Worm (Caenorhabditis elegans) whole organism, L4 larva: ENCODE results near the gene yif-1.
A peak's percentile ranks its signal among the peaks of the same experiment; 100 is the strongest.

Experiments used
- F10B5.3 ChIP-seq: sonication (generic microtip); optimal IDR thresholded peaks from 2 replicates; lab custom pipeline; 2016; ENCODE audit warnings: mild to moderate bottlenecking, missing genetic modification characterization, missing compliant biosample characterization
- F44E2.7 ChIP-seq: fragments of 200-800 bp; sonication (Bioruptor generic); IDR thresholded peaks from 2 replicates; pipeline ENCODE4 v2.1.2; 2022; ENCODE audit warnings: missing genetic modification characterization, missing compliant biosample characterization
- F49E8.2 ChIP-seq: sonication (generic microtip); optimal IDR thresholded peaks from 2 replicates; lab custom pipeline; 2016; ENCODE audit warnings: missing compliant biosample characterization, mild to moderate bottlenecking, missing genetic modification characterization, borderline replicate concordance
- R02D3.7 ChIP-seq: fragments of 150-350 bp; sonication (generic microtip); optimal IDR thresholded peaks from 3 replicates; lab custom pipeline; 2014; ENCODE audit warnings: missing biosample characterization, missing genetic modification characterization
- T20F7.1 ChIP-seq: fragments of 200-800 bp; sonication (Bioruptor generic); optimal IDR thresholded peaks from 2 replicates; lab custom pipeline; 2018; ENCODE audit warnings: mild to moderate bottlenecking, missing genetic modification characterization, missing compliant biosample characterization
- Y105C5A.15 ChIP-seq: fragments of 200-800 bp; sonication (Bioruptor generic); IDR thresholded peaks from 2 replicates; pipeline ENCODE4 v1.3.6; 2022; ENCODE audit warnings: missing genetic modification characterization, missing compliant biosample characterization
- Y48G9A.11 ChIP-seq: fragments of 200-800 bp; sonication (Bioruptor generic); IDR thresholded peaks from 2 replicates; pipeline ENCODE4 v1.3.6; 2022; ENCODE audit warnings: missing genetic modification reagents, missing genetic modification characterization, missing compliant biosample characterization
- ZK337.2 ChIP-seq: fragments of 200-800 bp; sonication (Bioruptor generic); IDR thresholded peaks from 2 replicates; pipeline ENCODE4 v1.3.6; 2022; ENCODE audit warnings: missing genetic modification reagents, missing genetic modification characterization, missing compliant biosample characterization
- ceh-32 ChIP-seq: sonication (generic microtip); optimal IDR thresholded peaks from 2 replicates; lab custom pipeline; 2016; ENCODE audit warnings: mild to moderate bottlenecking, missing genetic modification characterization, missing compliant biosample characterization; ENCODE audit not compliant: poor library complexity
- ceh-44 ChIP-seq: fragments of 200-800 bp; sonication (Bioruptor generic); IDR thresholded peaks from 2 replicates; pipeline ENCODE4 v1.3.6; 2022; ENCODE audit warnings: missing genetic modification reagents, missing genetic modification characterization, missing compliant biosample characterization
- ceh-82 ChIP-seq: sonication (generic microtip); optimal IDR thresholded peaks from 2 replicates; lab custom pipeline; 2017; ENCODE audit warnings: missing biosample characterization, missing genetic modification characterization
- daf-16 ChIP-seq, 3 experiments: sonication (generic microtip); optimal IDR thresholded peaks; 2 replicates each; lab custom pipeline; 2016 to 2017; ENCODE audit warnings: missing genetic modification characterization in 3 of 3, missing genetic modification reagents in 3 of 3, mild to moderate bottlenecking in 2 of 3, missing compliant biosample characterization in 2 of 3, missing biosample characterization in 1 of 3, moderate library complexity in 1 of 3
- daf-19 ChIP-seq: fragments of 200-800 bp; sonication (Bioruptor generic); conservative IDR thresholded peaks from 2 replicates; pipeline ENCODE4 v1.3.6; 2022; ENCODE audit warnings: missing genetic modification characterization, missing compliant biosample characterization
- daf-8 ChIP-seq: fragments of 200-800 bp; sonication (Bioruptor generic); IDR thresholded peaks from 2 replicates; pipeline ENCODE4 v1.3.6; 2022; ENCODE audit warnings: missing genetic modification characterization, missing compliant biosample characterization
- dmd-6 ChIP-seq: fragments of 200-800 bp; sonication (Bioruptor generic); IDR thresholded peaks from 2 replicates; pipeline ENCODE4 v1.3.6; 2022; ENCODE audit warnings: missing genetic modification reagents, missing genetic modification characterization, missing compliant biosample characterization
- dmd-8 ChIP-seq: fragments of 200-800 bp; sonication (Bioruptor generic); IDR thresholded peaks from 2 replicates; pipeline ENCODE4 v1.3.6; 2022; ENCODE audit warnings: missing genetic modification characterization, missing compliant biosample characterization
- duxl-1 ChIP-seq: sonication (generic microtip); optimal IDR thresholded peaks from 2 replicates; lab custom pipeline; 2016; ENCODE audit warnings: mild to moderate bottlenecking, missing genetic modification characterization, moderate library complexity, missing compliant biosample characterization; ENCODE audit not compliant: poor library complexity
- dve-1 ChIP-seq: sonication (generic microtip); optimal IDR thresholded peaks from 2 replicates; lab custom pipeline; 2017; ENCODE audit warnings: antibody characterized with exemption, mild to moderate bottlenecking, missing genetic modification characterization, missing compliant biosample characterization; ENCODE audit not compliant: insufficient read depth
- egl-43 ChIP-seq: fragments of 200-800 bp; sonication (Bioruptor generic); IDR thresholded peaks from 2 replicates; pipeline ENCODE4 v1.3.6; 2022; ENCODE audit warnings: missing genetic modification reagents, missing genetic modification characterization, missing compliant biosample characterization
- hif-1 ChIP-seq, 2 experiments: sonication (generic microtip); optimal IDR thresholded peaks; 2 replicates each; lab custom pipeline; 2016 to 2017; ENCODE audit warnings: missing compliant biosample characterization in 2 of 2, missing genetic modification characterization in 2 of 2, missing genetic modification reagents in 2 of 2, missing genotype in 2 of 2, mild to moderate bottlenecking in 1 of 2
- hlh-11 ChIP-seq: fragments of 200-800 bp; sonication (Bioruptor generic); optimal IDR thresholded peaks from 2 replicates; lab custom pipeline; 2018; ENCODE audit warnings: mild to moderate bottlenecking, missing genetic modification characterization, missing compliant biosample characterization
- jun-1 ChIP-seq: fragments of 150-350 bp; optimal IDR thresholded peaks from 2 replicates; lab custom pipeline; 2014; ENCODE audit warnings: missing biosample characterization, missing genetic modification reagents, missing genetic modification characterization
- lin-15B ChIP-seq: fragments of 150-350 bp; sonication (generic microtip); optimal IDR thresholded peaks from 3 replicates; lab custom pipeline; 2014; ENCODE audit warnings: missing biosample characterization, missing genetic modification characterization
- lir-3 ChIP-seq: sonication (generic microtip); optimal IDR thresholded peaks from 2 replicates; lab custom pipeline; 2016; ENCODE audit warnings: mild to moderate bottlenecking, missing genetic modification characterization, missing compliant biosample characterization
- lsy-2 ChIP-seq, 2 experiments: fragments of 150-350 bp in 1 of 2; sonication (generic microtip) in 1 of 2; optimal IDR thresholded peaks; 2 replicates each; lab custom pipeline; 2014 to 2017; ENCODE audit warnings: missing biosample characterization in 2 of 2, missing genetic modification characterization in 2 of 2
- madf-5 ChIP-seq, 2 experiments: fragments of 200-800 bp; sonication (Bioruptor generic); IDR thresholded peaks; 2 replicates each; pipeline ENCODE4 v1.3.6; 2022; ENCODE audit warnings: missing compliant biosample characterization in 2 of 2, missing genetic modification characterization in 2 of 2
- mxl-2 ChIP-seq: fragments of 200-800 bp; sonication (Bioruptor generic); conservative IDR thresholded peaks from 2 replicates; pipeline ENCODE4 v1.3.6; 2022; ENCODE audit warnings: missing genetic modification reagents, missing genetic modification characterization, missing compliant biosample characterization
- mxl-3 ChIP-seq: fragments of 200-800 bp; sonication (Bioruptor generic); optimal IDR thresholded peaks from 2 replicates; lab custom pipeline; 2018; ENCODE audit warnings: mild to moderate bottlenecking, missing genetic modification characterization, missing compliant biosample characterization
- nhr-10 ChIP-seq: fragments of 150-350 bp; optimal IDR thresholded peaks from 2 replicates; lab custom pipeline; 2014; ENCODE audit warnings: missing biosample characterization, missing genetic modification characterization
- nhr-237 ChIP-seq: sonication (generic microtip); optimal IDR thresholded peaks from 2 replicates; lab custom pipeline; 2017; ENCODE audit warnings: missing biosample characterization, missing genetic modification characterization
- nhr-28 ChIP-seq: fragments of 150-350 bp; optimal IDR thresholded peaks from 2 replicates; lab custom pipeline; 2014; ENCODE audit warnings: missing biosample characterization, missing genetic modification characterization
- nhr-6 ChIP-seq: fragments of 150-350 bp; optimal IDR thresholded peaks from 2 replicates; lab custom pipeline; 2014; ENCODE audit warnings: missing biosample characterization, missing genetic modification characterization
- nhr-76 ChIP-seq: fragments of 150-350 bp; optimal IDR thresholded peaks from 2 replicates; lab custom pipeline; 2014; ENCODE audit warnings: missing biosample characterization, missing genetic modification characterization
- pha-4 ChIP-seq, 2 experiments: fragments of 150-350 bp in 1 of 2; fragments of 200-800 bp in 1 of 2; sonication (Bioruptor generic) in 1 of 2; IDR thresholded peaks in 1 of 2; optimal IDR thresholded peaks in 1 of 2; 2 replicates each; pipeline versions ENCODE4 v1.3.6 to Lab custom; 2014 to 2022; ENCODE audit warnings: missing genetic modification characterization in 2 of 2, missing genetic modification reagents in 2 of 2, missing biosample characterization in 1 of 2, missing compliant biosample characterization in 1 of 2
- php-3 ChIP-seq: fragments of 200-800 bp; sonication (Bioruptor generic); IDR thresholded peaks from 2 replicates; pipeline ENCODE4 v1.3.6; 2022; ENCODE audit warnings: missing genetic modification reagents, missing genetic modification characterization, missing compliant biosample characterization
- rbr-2 ChIP-seq: sonication (generic microtip); optimal IDR thresholded peaks from 2 replicates; lab custom pipeline; 2016; ENCODE audit warnings: missing genotype, missing genetic modification characterization, missing compliant biosample characterization
- snpc-4 ChIP-seq: fragments of 150-350 bp; optimal IDR thresholded peaks from 2 replicates; lab custom pipeline; 2014; ENCODE audit warnings: missing biosample characterization, missing genetic modification characterization
- spr-1 ChIP-seq: sonication (generic microtip); optimal IDR thresholded peaks from 2 replicates; lab custom pipeline; 2016; ENCODE audit warnings: mild to moderate bottlenecking, missing genetic modification characterization, missing compliant biosample characterization
- tra-1 ChIP-seq: fragments of 200-800 bp; sonication (Bioruptor generic); IDR thresholded peaks from 2 replicates; pipeline ENCODE4 v1.3.6; 2022; ENCODE audit warnings: missing genetic modification reagents, missing genetic modification characterization, missing compliant biosample characterization
- unc-130 ChIP-seq: sonication (generic microtip); optimal IDR thresholded peaks from 2 replicates; lab custom pipeline; 2016; ENCODE audit warnings: missing genetic modification reagents, missing genetic modification characterization, missing compliant biosample characterization
- unc-62 ChIP-seq, 3 experiments: fragments of 150-350 bp in 1 of 3; sonication (generic microtip); optimal IDR thresholded peaks in 2 of 3; peaks in 1 of 3; 1 replicate in 1 of 3; 2 replicates in 2 of 3; lab custom pipeline; 2014 to 2017; ENCODE audit warnings: missing biosample characterization in 3 of 3, missing genetic modification characterization in 3 of 3, missing genetic modification reagents in 3 of 3, missing genotype in 1 of 3
- zfp-2 ChIP-seq: sonication (generic microtip); optimal IDR thresholded peaks from 2 replicates; lab custom pipeline; 2016; ENCODE audit warnings: mild to moderate bottlenecking, missing genetic modification characterization, missing compliant biosample characterization
- zfp-3 ChIP-seq: fragments of 200-800 bp; sonication (Bioruptor generic); conservative IDR thresholded peaks from 2 replicates; pipeline ENCODE4 v1.3.6; 2022; ENCODE audit warnings: missing genetic modification reagents, missing genetic modification characterization, missing compliant biosample characterization
- zip-11 ChIP-seq: fragments of 200-800 bp; sonication (Bioruptor generic); IDR thresholded peaks from 2 replicates; pipeline ENCODE4 v1.3.6; 2022; ENCODE audit warnings: missing genetic modification characterization, missing compliant biosample characterization
- ztf-11 ChIP-seq: fragments of 150-350 bp; optimal IDR thresholded peaks from 2 replicates; lab custom pipeline; 2014; ENCODE audit warnings: missing biosample characterization, missing genetic modification characterization
- ztf-7 ChIP-seq: fragments of 150-350 bp; optimal IDR thresholded peaks from 2 replicates; lab custom pipeline; 2014; ENCODE audit warnings: missing biosample characterization, missing genetic modification characterization

The yif-1 gene

DNA sequence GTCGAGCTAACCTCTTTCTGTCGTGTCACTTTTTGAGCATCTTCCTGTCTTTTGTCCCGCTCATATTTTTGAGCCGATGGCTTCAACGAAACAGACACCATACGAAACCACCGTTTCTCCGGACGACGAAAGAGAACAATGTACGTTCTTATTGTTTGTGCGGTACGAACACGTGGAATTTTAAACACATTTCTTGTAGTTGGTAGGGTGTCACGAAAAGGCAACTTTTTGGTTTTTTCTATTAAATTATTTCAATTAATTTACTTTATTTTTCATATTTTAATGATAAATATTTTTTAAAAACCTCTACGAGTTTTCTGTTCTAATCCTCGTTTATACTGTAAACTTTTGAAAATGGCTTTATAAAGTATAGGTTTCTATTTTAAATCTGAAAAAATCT lies 36.4 kb upstream of the yif-1 start, which contains the start of gene R04B5.11 (continued):
- TF ChIP-seq F10B5.3 (tag; lab: Kevin White, UChicago) = no peak

DNA sequence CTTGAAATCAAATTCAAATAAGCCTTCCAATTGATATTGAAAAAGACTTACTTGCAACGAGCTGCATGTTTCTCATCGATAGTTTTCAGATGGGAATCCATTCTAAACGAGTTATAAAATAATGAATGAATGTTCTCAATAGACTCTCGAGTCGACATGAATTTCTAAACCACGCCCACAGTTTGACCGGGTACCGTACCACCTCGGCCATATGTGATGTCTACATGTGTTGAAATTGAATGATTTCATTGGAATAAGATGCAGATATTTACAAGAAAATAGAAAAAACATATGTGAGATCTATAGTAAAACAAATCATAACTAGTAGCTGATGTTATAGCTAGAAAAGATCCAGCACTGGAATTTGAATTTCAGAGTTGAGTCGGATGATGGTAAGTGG lies 35.7 kb upstream of the yif-1 start, which contains the start of gene R04B5.7:
R04B5.7 (minus strand) TSS at position 101 of the 400 bp plus-strand sequence.
- TF ChIP-seq unc-62 (GFP tag; optimal IDR thresholded peaks at IDR 0.05 in 1 of 2; lab: Kevin White, UChicago) (peak in 1 of 2 experiments; percentile 19), unc-62 (tag; optimal IDR thresholded peaks at IDR 0.05; lab: Kevin White, UChicago) (no peak), jun-1 (no peak)

DNA sequence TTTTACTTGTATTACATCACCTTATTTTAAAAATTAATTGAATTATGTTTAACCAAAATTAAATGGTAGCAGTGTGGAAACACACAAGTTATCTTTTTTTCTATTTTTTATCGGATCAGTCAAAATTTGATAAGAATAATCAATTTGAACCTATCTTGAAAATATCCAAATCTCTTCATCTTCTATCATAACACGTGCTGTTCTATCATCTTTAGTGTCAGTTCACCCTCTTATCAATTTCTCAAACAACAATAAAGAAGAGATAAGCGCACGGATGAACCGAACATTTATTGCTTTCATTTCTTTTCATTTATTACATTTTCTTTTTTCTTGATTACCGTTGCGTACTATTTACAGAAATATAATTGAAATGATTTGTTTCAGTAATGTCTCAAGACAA lies 32.4 kb upstream of the yif-1 start, which contains the start of gene R04B5.5:
R04B5.5 (plus strand) TSS at position 378 of the 400 bp plus-strand sequence.
- TF ChIP-seq lin-15B (tag; lab: Kevin White, UChicago) (no peak), ceh-82 (tag; lab: Kevin White, UChicago) (no peak), Y105C5A.15 (no peak), rbr-2 (no peak), ZK337.2 (GFP tag; lab: Robert Waterston, UW) (no peak), zfp-3 (no peak), nhr-76 (no peak), php-3 (peak; percentile 89), hlh-11 (tag; lab: Kevin White, UChicago) (peak; percentile 74), R02D3.7 (tag; lab: Kevin White, UChicago) (no peak), nhr-28 (peak; percentile 90), F49E8.2 (no peak), dmd-6 (peak; percentile 67), nhr-237 (tag; lab: Kevin White, UChicago) (no peak), zfp-2 (tag; lab: Kevin White, UChicago) (no peak), T20F7.1 (peak; percentile 8), lsy-2 (tag; optimal IDR thresholded peaks at IDR 0.05; lab: Kevin White, UChicago) (peak in 1 of 2 experiments; percentile 33), ceh-44 (GFP tag; lab: Robert Waterston, UW) (no peak), mxl-2 (GFP tag; lab: Robert Waterston, UW) (no peak), zip-11 (GFP tag; lab: Robert Waterston, UW) (no peak), daf-19 (GFP tag; lab: Robert Waterston, UW) (no peak), lir-3 (tag; lab: Kevin White, UChicago) (no peak), madf-5 (GFP tag; IDR thresholded peaks at IDR 0.05; lab: Robert Waterston, UW) (no peak), egl-43 (GFP tag; lab: Robert Waterston, UW) (no peak), jun-1 (no peak), dve-1 (tag; lab: Kevin White, UChicago) (peak; percentile 98), Y48G9A.11 (GFP tag; lab: Robert Waterston, UW) (no peak), tra-1 (0 out of 2 replicates have a peak, but pooled peaks have one; percentile 46), mxl-3 (GFP tag; lab: Kevin White, UChicago) (peak; percentile 79), unc-130 (GFP tag; lab: Kevin White, UChicago) (no peak), daf-8 (no peak), nhr-10 (tag; lab: Kevin White, UChicago) (peak; percentile 85), snpc-4 (tag; lab: Kevin White, UChicago) (no peak), F44E2.7 (no peak), ztf-11 (tag; lab: Kevin White, UChicago) (no peak), ztf-7 (peak; percentile 46), pha-4 (GFP tag; IDR thresholded peaks at IDR 0.05; lab: Robert Waterston, UW) (no peak), pha-4 (tag; optimal IDR thresholded peaks at IDR 0.05; lab: Kevin White, UChicago) (no peak), hif-1 (tag; optimal IDR thresholded peaks at IDR 0.05; lab: Kevin White, UChicago) (no peak), daf-16 (GFP tag; optimal IDR thresholded peaks at IDR 0.05; lab: Kevin White, UChicago) (no peak), daf-16 (tag; optimal IDR thresholded peaks at IDR 0.05; lab: Kevin White, UChicago) (peak; percentile 70), duxl-1 (no peak), ceh-32 (tag; lab: Kevin White, UChicago) (no peak), dmd-8 (no peak), spr-1 (no peak), nhr-6 (tag; lab: Kevin White, UChicago) (peak; percentile 2)
